Worm (Caenorhabditis elegans) whole organism, L4/young adult: ENCODE data around the gene clc-26.

Source experiments
- W03F9.2 ChIP-seq: fragments of 150-350 bp; optimal IDR thresholded peaks from 2 replicates; lab custom pipeline; 2014; ENCODE audit warnings: missing biosample characterization, missing genetic modification characterization
- dao-5 ChIP-seq: sonication (generic microtip); optimal IDR thresholded peaks from 2 replicates; lab custom pipeline; 2016; ENCODE audit warnings: missing genotype, missing genetic modification characterization, moderate library complexity, missing compliant biosample characterization
- him-1 ChIP-seq: sonication (generic microtip); optimal IDR thresholded peaks from 2 replicates; lab custom pipeline; 2016; ENCODE audit warnings: missing genotype, missing genetic modification reagents, missing genetic modification characterization, missing compliant biosample characterization

The clc-26 gene

ce11 chrIII:1034853-1035252 is 4.0 kb upstream of the clc-26 start:
- TF ChIP-seq him-1 (no peak), dao-5 (no peak), W03F9.2 (tag; lab: Kevin White, UChicago) (no peak)

DNA sequence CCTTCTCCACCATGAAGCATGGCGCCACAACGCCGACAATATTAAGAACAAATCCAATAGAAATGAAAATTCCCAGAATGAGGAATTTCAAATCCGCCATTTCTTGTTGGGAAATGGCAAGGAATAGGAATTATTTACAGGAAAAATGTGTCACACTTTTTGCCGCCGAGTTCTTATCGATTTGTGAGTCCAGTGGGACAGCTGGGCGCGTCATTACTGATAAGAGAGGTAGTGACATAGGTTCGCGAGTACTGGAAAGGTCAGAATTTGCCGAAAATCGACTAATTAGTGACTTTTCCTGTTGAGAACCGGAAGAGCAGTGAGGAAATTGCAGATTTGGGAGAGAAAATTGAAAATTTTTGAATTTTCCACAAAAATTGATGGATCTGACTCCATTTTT is 2.6 kb downstream of the clc-26 start:
- no peak for TF ChIP-seq W03F9.2 (tag; lab: Kevin White, UChicago)
- TF ChIP-seq him-1, result no peak
- no peak for TF ChIP-seq dao-5

DNA sequence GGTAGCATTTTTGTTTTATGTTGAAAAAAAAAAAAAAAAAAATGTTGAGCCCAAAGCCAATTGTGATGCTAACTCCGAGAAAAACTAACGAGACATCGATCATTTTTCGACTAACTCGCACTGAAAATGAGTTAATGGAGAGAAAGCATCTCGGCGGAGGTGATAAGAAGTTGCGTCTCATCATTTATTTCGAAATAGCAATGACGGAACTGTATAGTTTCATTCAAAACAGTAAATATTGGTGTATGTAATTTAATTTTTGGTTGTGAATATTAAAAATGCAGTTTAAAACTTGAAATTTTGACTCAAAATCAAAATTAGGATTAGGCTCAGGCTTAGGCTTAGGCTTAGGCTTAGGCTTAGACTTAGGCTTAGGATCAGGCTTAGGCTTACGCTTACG is 4.6 kb downstream of the clc-26 start, which contains the start of gene clc-25:
Gene clc-25 (minus strand): TSS at position 101 of the 400 bp plus-strand sequence.
- TF ChIP-seq dao-5, result no peak

DNA sequence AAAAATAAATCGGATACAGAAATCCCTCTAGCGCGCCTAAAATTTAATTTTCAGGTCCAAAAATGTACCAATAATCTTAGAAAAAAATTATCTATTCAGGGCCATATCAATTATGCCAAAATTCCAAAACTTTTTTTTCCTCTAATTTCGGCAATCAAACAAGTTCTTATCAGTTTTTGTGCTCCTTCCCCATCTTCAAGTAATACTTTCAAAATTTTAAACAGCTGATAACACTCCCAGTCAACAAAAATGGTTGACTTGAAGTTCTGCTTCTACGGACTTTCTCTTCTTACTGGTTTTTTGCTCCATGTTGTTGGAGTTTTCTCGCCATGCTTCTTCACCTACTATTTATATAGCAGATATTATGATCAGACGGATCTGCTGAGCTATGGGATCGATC is 10.1 kb downstream of the clc-26 start, which contains the start of gene clc-23:
Gene clc-23 (plus strand): TSS at position 223 of the 400 bp plus-strand sequence.
- TF ChIP-seq him-1, result no peak
- no peak for TF ChIP-seq dao-5
- no peak for TF ChIP-seq W03F9.2 (tag; lab: Kevin White, UChicago)

DNA sequence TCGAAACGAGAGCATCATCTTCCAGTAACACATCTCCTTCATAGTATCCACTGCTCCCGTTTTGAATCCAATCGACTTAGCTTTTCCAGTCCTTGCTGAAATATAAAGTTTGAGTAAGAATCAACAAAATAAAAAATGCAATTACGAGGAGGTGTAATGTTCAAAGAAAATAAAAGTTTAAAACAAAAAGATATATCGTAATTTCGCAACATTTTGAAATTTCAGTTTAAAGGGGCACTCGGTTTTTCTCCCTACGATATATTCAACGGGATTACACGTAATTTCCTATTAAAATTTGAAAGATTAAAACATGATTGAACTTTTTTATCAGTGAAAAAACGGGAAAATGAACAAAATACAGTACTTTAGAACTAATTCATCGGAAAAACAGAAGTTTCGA is 14.8 kb downstream of the clc-26 start, which contains the start of gene Y34F4.3:
Gene Y34F4.3 (minus strand): TSS at position 101 of the 400 bp plus-strand sequence.
- TF ChIP-seq W03F9.2 (tag; lab: Kevin White, UChicago) (no peak), dao-5 (no peak), him-1 (no peak)

ce11 chrIII:1009775-1010174 is 21.1 kb downstream of the clc-26 start, which contains the start of gene clc-24:
TSS of gene clc-24 (plus strand) at chrIII:1010037.
- no peak for TF ChIP-seq him-1
- no peak for TF ChIP-seq dao-5
- no peak for TF ChIP-seq W03F9.2 (tag; lab: Kevin White, UChicago)

- no peak for TF ChIP-seq W03F9.2 (tag; lab: Kevin White, UChicago)
- TF ChIP-seq him-1, result no peak
- no peak for TF ChIP-seq dao-5
These were observed 22.8 kb downstream of the clc-26 start, which contains the start of gene clc-27 for ce11 chrIII:1008091-1008490. TSS of gene clc-27 (plus strand) at chrIII:1008391.

DNA sequence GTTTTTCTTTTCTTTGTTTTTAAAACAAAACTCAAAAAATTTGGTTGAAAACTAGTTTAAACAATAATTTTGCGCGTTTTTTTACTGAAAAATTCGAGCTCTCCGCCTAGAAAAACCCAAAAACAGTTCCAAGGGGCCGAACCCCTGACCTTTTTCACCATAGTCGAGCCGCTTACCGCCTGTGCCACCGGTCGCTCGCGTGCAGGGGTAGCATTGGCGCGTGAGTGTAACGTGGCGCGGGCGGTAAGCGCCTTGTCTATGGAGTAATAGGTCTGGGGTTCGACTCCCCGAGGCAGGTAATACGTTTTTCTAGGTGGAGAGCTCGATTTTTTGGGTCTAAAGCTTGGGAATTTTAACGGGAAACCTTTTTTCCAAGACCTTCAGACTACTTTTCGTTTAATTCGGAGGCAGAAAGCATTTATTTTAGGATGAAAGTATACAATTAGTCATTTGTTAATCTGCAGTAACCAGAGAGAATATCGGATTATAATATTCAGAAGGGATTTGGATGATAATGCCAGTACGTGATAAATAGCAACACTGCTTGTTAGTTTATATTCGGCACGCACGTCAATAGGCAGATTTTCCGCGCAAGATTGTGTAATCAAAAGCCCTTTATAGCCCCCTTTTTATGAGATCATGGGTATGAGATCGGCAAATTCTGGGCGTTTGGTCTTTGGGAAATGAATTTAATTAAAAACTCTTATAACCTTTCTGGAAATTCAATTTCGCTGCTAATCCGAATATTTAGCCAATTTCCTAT is 23.5 kb downstream of the clc-26 start:
- no peak for TF ChIP-seq W03F9.2 (tag; lab: Kevin White, UChicago)

ce11 chrIII:1004464-1004863 is 26.4 kb downstream of the clc-26 start:
- TF ChIP-seq him-1, result no peak
- TF ChIP-seq W03F9.2 (tag; lab: Kevin White, UChicago), result no peak
- TF ChIP-seq dao-5, result no peak

- TF ChIP-seq dao-5, result no peak
- TF ChIP-seq him-1, result no peak
- no peak for TF ChIP-seq W03F9.2 (tag; lab: Kevin White, UChicago)
These were observed 28.4 kb downstream of the clc-26 start, which contains the start of gene clec-150 for ce11 chrIII:1002510-1002909. TSS of gene clec-150 (plus strand) at chrIII:1002707.

DNA sequence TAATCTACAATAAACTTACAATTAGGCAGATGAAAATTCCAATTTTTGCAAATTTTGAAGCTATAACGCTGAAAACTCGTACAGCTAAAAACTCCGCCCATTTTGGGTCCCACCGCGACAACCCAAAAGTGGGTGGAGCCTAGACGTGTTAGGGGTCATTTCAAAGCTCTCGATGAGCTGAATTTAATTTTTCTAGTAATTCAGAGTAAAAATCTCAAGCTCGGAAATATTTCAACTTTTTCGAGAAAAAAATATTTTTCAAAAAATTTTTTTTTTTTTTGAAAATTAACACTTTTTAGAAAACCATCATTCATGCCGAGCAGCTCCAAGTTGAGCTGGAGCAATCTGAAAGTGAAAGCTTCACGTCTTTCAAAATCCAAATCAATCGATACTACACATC is 29.6 kb downstream of the clc-26 start, which contains the start of gene R06B10.7:
Gene R06B10.7 (minus strand): TSS at position 101 of the 400 bp plus-strand sequence.
- TF ChIP-seq dao-5, result no peak
- TF ChIP-seq W03F9.2 (tag; lab: Kevin White, UChicago), result no peak
- no peak for TF ChIP-seq him-1

DNA sequence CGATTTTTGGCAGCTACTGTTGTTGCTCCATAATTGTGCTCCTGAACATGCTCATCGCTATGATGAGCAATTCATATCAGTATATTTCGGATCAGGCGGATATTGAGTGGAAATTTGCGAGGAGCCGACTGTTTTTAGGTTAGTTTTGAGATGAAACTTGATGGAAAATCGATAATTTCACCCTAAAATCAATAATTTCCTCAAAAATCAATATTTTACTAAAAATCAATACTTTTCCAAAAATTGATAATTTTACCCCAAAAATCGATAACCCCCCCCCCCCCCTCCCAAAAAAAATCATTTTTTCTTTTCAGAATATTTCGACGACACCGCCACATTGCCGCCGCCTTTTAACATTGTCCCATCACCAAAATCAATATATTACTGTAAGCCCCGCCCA is 32.0 kb downstream of the clc-26 start:
- TF ChIP-seq dao-5 (no peak), him-1 (no peak), W03F9.2 (tag; lab: Kevin White, UChicago) (no peak)

DNA sequence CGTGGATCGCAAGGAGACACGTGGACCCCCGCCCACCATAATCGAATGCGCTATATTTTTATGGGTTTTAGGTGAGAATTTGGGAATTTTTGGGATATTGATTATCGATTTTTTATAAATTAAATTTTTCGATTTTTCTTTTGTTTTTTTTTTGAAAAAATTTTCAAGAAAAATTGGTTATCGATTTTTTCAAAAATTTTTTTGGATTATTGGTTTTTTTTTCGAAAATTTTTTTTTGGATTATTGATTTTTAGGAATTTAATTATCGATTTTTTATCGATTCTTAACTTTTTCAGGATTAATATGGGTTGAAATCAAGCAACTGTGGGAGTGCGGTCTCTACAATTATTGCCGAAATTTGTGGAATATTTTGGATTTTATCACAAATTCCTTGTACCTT is 34.3 kb downstream of the clc-26 start:
- no peak for TF ChIP-seq dao-5
- no peak for TF ChIP-seq W03F9.2 (tag; lab: Kevin White, UChicago)
- TF ChIP-seq him-1, result no peak

DNA sequence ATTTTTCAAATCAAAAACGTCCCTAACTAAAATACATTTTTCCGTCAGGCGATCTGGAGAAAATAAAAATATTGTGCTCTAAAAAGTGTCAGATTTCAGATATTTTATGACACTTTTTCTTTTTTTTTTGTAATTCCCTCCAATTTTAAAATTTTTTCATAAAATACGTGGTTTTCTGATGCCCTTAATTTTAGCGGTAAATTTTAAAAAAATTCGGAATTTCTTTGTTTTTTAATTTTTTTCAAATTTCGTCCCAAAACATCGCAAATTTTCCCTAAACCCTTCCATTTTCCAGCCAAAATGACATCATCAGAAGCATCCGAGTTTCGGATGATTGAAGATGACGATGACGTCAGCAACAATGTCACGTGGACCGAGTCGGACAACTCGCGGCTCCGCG is 39.3 kb downstream of the clc-26 start, which contains the start of gene trp-2:
Gene trp-2 (plus strand): TSS at position 301 of the 400 bp plus-strand sequence.
- no peak for TF ChIP-seq W03F9.2 (tag; lab: Kevin White, UChicago)
- no peak for TF ChIP-seq him-1
- no peak for TF ChIP-seq dao-5

DNA sequence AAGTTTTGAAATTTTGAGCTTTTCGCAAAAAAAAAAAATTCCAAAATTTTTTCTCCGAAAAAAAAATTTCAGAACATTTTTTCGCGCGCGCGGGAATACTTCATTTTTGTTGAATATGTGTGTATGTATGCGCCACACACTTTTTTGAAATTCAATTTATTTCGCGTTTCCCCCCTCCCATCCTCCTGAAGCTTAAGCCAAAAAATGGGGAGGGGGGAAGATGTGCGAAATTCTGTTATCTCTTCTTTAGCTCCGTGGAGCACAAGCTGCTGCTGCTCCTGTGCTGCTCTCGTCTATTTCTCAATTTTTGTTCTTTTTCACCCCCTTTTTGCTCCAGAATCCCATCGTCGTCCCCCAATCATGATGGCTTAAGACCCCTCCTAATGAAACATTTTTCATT is 41.3 kb downstream of the clc-26 start:
- no peak for TF ChIP-seq W03F9.2 (tag; lab: Kevin White, UChicago)
- TF ChIP-seq him-1, result no peak
- no peak for TF ChIP-seq dao-5
